Fruit fly (Drosophila melanogaster) whole organism, embryonic: ENCODE results near the gene CG3662.

Experiments used
- Asciz ChIP-seq: fragments of 200-800 bp; sonication (Bioruptor generic); optimal IDR thresholded peaks from 2 replicates; lab custom pipeline; 2017; ENCODE audit warnings: missing biosample characterization, mild to moderate bottlenecking, missing genetic modification characterization, missing genetic modification reagents
- CG11504 ChIP-seq: fragments of 200-800 bp; sonication (Bioruptor generic); optimal IDR thresholded peaks from 3 replicates; lab custom pipeline; 2019; ENCODE audit warnings: missing biosample characterization, mild to moderate bottlenecking, missing genetic modification characterization, moderate library complexity
- CG12391 ChIP-seq: fragments of 200-800 bp; sonication (Bioruptor generic); optimal IDR thresholded peaks from 3 replicates; lab custom pipeline; 2018; ENCODE audit warnings: missing biosample characterization, mild to moderate bottlenecking, missing genetic modification characterization, moderate library complexity
- CG13624 ChIP-seq: fragments of 200-800 bp; sonication (Bioruptor generic); optimal IDR thresholded peaks from 2 replicates; lab custom pipeline; 2016; ENCODE audit warnings: missing biosample characterization, missing genetic modification characterization
- CG13775 ChIP-seq: fragments of 200-800 bp; sonication (Bioruptor generic); optimal IDR thresholded peaks from 3 replicates; lab custom pipeline; 2017; ENCODE audit warnings: missing biosample characterization, mild to moderate bottlenecking, missing genetic modification characterization
- CG15073 ChIP-seq: fragments of 200-800 bp; sonication (Bioruptor generic); optimal IDR thresholded peaks from 2 replicates; lab custom pipeline; 2016; ENCODE audit warnings: missing biosample characterization, missing genetic modification characterization
- CG1602 ChIP-seq: fragments of 200-800 bp; sonication (Bioruptor generic); optimal IDR thresholded peaks from 3 replicates; lab custom pipeline; 2016; ENCODE audit warnings: missing biosample characterization, missing genetic modification characterization
- CG17361 ChIP-seq: fragments of 200-800 bp; sonication (Bioruptor generic); IDR thresholded peaks from 3 replicates; pipeline ENCODE4 v1.3.6; 2022; ENCODE audit warnings: missing biosample characterization, missing genetic modification characterization
- CG18011 ChIP-seq: fragments of 200-800 bp; sonication (Bioruptor generic); optimal IDR thresholded peaks from 2 replicates; lab custom pipeline; 2017; ENCODE audit warnings: missing biosample characterization, missing genetic modification characterization, mild to moderate bottlenecking, moderate library complexity, missing genotype
- CG1832 ChIP-seq: fragments of 200-800 bp; sonication (Bioruptor generic); optimal IDR thresholded peaks from 2 replicates; lab custom pipeline; 2017; ENCODE audit warnings: missing biosample characterization, mild to moderate bottlenecking, missing genetic modification characterization, inconsistent platforms
- CG2678 ChIP-seq: fragments of 200-800 bp; sonication (Bioruptor generic); optimal IDR thresholded peaks from 3 replicates; lab custom pipeline; 2019; ENCODE audit warnings: missing biosample characterization, mild to moderate bottlenecking, missing genetic modification characterization, moderate library complexity
- CG2875 ChIP-seq: fragments of 200-800 bp; sonication (Bioruptor generic); optimal IDR thresholded peaks from 2 replicates; lab custom pipeline; 2017; ENCODE audit warnings: missing biosample characterization, mild to moderate bottlenecking, missing genetic modification characterization, missing genetic modification reagents
- CG3065 ChIP-seq: fragments of 200-800 bp; sonication (Bioruptor generic); optimal IDR thresholded peaks from 2 replicates; lab custom pipeline; 2016; ENCODE audit warnings: missing biosample characterization, missing genetic modification characterization
- CG3847 ChIP-seq: fragments of 200-800 bp; sonication (Bioruptor generic); IDR thresholded peaks from 2 replicates; pipeline ENCODE4 v1.3.6; 2022; ENCODE audit warnings: missing biosample characterization, missing genetic modification characterization
- CG4854 ChIP-seq: fragments of 200-800 bp; sonication (Bioruptor generic); optimal IDR thresholded peaks from 2 replicates; lab custom pipeline; 2016; ENCODE audit warnings: missing biosample characterization, missing genetic modification characterization, inconsistent platforms
- CG6654 ChIP-seq: fragments of 200-800 bp; sonication (Bioruptor generic); optimal IDR thresholded peaks from 2 replicates; lab custom pipeline; 2017; ENCODE audit warnings: missing biosample characterization, mild to moderate bottlenecking, missing genetic modification characterization
- CG7556 ChIP-seq: fragments of 200-800 bp; sonication (Bioruptor generic); optimal IDR thresholded peaks from 2 replicates; lab custom pipeline; 2017; ENCODE audit warnings: missing biosample characterization, mild to moderate bottlenecking, missing genetic modification characterization
- CG9437 ChIP-seq: fragments of 200-800 bp; sonication (Bioruptor generic); optimal IDR thresholded peaks from 2 replicates; lab custom pipeline; 2018; ENCODE audit warnings: missing biosample characterization, mild to moderate bottlenecking, missing genetic modification characterization
- CG9932 ChIP-seq: fragments of 200-800 bp; sonication (Bioruptor generic); IDR thresholded peaks from 2 replicates; pipeline ENCODE4 v1.3.6; 2022; ENCODE audit warnings: missing biosample characterization, missing genetic modification characterization
- CoRest ChIP-seq: fragments of 200-800 bp; sonication (Bioruptor generic); optimal IDR thresholded peaks from 3 replicates; lab custom pipeline; 2018; ENCODE audit warnings: missing biosample characterization, mild to moderate bottlenecking, missing genetic modification characterization, moderate library complexity
- Eip74EF ChIP-seq, 2 experiments: fragments of 200-800 bp in 1 of 2; fragments of >200 bp in 1 of 2; sonication (Bioruptor generic) in 1 of 2; optimal IDR thresholded peaks; 2 replicates each; lab custom pipeline; 2017 to 2019; ENCODE audit warnings: missing biosample characterization in 2 of 2, missing genetic modification characterization in 2 of 2, mild to moderate bottlenecking in 1 of 2, moderate library complexity in 1 of 2
- Fer2 ChIP-seq: fragments of 200-800 bp; sonication (Bioruptor generic); optimal IDR thresholded peaks from 2 replicates; lab custom pipeline; 2018; ENCODE audit warnings: missing biosample characterization, mild to moderate bottlenecking, missing genetic modification characterization, moderate library complexity
- Hr78 ChIP-seq, 2 experiments: fragments of 200-800 bp in 1 of 2; fragments of >200 bp in 1 of 2; sonication (Bioruptor generic) in 1 of 2; optimal IDR thresholded peaks; 2 replicates each; lab custom pipeline; 2017 to 2019; ENCODE audit warnings: missing biosample characterization in 2 of 2, missing genetic modification characterization in 2 of 2, mild to moderate bottlenecking in 1 of 2, moderate library complexity in 1 of 2
- Lim3 ChIP-seq: fragments of 200-800 bp; sonication (Bioruptor generic); IDR thresholded peaks from 2 replicates; pipeline ENCODE4 v1.3.6; 2022; ENCODE audit warnings: missing biosample characterization, missing genetic modification characterization
- Meics ChIP-seq: fragments of 200-800 bp; sonication (Bioruptor generic); optimal IDR thresholded peaks from 2 replicates; lab custom pipeline; 2017; ENCODE audit warnings: missing biosample characterization, mild to moderate bottlenecking, missing genetic modification characterization
- Sry-β ChIP-seq: fragments of 200-800 bp; sonication (Bioruptor generic); optimal IDR thresholded peaks from 2 replicates; lab custom pipeline; 2018; ENCODE audit warnings: missing biosample characterization, mild to moderate bottlenecking, missing genetic modification characterization, moderate library complexity
- Ssrp ChIP-seq: fragments of 200-800 bp; sonication (Bioruptor generic); optimal IDR thresholded peaks from 2 replicates; lab custom pipeline; 2018; ENCODE audit warnings: missing biosample characterization, mild to moderate bottlenecking, missing genetic modification characterization, moderate library complexity
- Stat92E ChIP-seq, 3 experiments: fragments of >200 bp in 2 of 3; fragments of 200-800 bp in 1 of 3; sonication (Bioruptor generic) in 1 of 3; optimal IDR thresholded peaks; 2 replicates each; lab custom pipeline; 2017 to 2019; ENCODE audit warnings: missing biosample characterization in 3 of 3, missing genetic modification characterization in 3 of 3, mild to moderate bottlenecking in 1 of 3, moderate library complexity in 1 of 3
- ab ChIP-seq: fragments of 200-800 bp; sonication (Bioruptor generic); optimal IDR thresholded peaks from 2 replicates; lab custom pipeline; 2016; ENCODE audit warnings: missing biosample characterization, missing genetic modification characterization
- az2 ChIP-seq: fragments of 200-800 bp; sonication (Bioruptor generic); optimal IDR thresholded peaks from 3 replicates; lab custom pipeline; 2016; ENCODE audit warnings: missing biosample characterization, missing genetic modification characterization
- bowl ChIP-seq: fragments of 200-800 bp; sonication (Bioruptor generic); IDR thresholded peaks from 2 replicates; pipeline ENCODE4 v1.3.6; 2022; ENCODE audit warnings: missing biosample characterization, missing genetic modification characterization
- chinmo ChIP-seq: fragments of 200-800 bp; sonication (Bioruptor generic); IDR thresholded peaks from 4 replicates; pipeline ENCODE4 v1.3.6; 2022; ENCODE audit warnings: missing biosample characterization, missing genetic modification characterization; ENCODE audit not compliant: partially characterized antibody
- croc ChIP-seq: fragments of 200-800 bp; sonication (Bioruptor generic); conservative IDR thresholded peaks from 3 replicates; pipeline ENCODE4 v1.3.6; 2022; ENCODE audit warnings: missing biosample characterization, missing genetic modification characterization
- esg ChIP-seq: fragments of 200-800 bp; sonication (Bioruptor generic); conservative IDR thresholded peaks from 2 replicates; pipeline ENCODE4 v1.3.6; 2022; ENCODE audit warnings: missing biosample characterization, missing genetic modification characterization
- ewg ChIP-seq: fragments of 200-800 bp; sonication (Bioruptor generic); optimal IDR thresholded peaks from 3 replicates; lab custom pipeline; 2017; ENCODE audit warnings: mild to moderate bottlenecking, missing biosample characterization, missing genetic modification reagents, missing genetic modification characterization
- fd102C ChIP-seq: fragments of 200-800 bp; sonication (Bioruptor generic); optimal IDR thresholded peaks from 2 replicates; lab custom pipeline; 2018; ENCODE audit warnings: missing biosample characterization, mild to moderate bottlenecking, missing genetic modification characterization, moderate library complexity
- gcm2 ChIP-seq: fragments of 200-800 bp; sonication (Bioruptor generic); optimal IDR thresholded peaks from 2 replicates; lab custom pipeline; 2016; ENCODE audit warnings: missing biosample characterization, missing genetic modification characterization
- gem ChIP-seq: fragments of 200-800 bp; sonication (Bioruptor generic); optimal IDR thresholded peaks from 2 replicates; lab custom pipeline; 2019; ENCODE audit warnings: missing biosample characterization, mild to moderate bottlenecking, missing genetic modification characterization, moderate library complexity
- grau ChIP-seq: fragments of 200-800 bp; optimal IDR thresholded peaks from 3 replicates; lab custom pipeline; 2019; ENCODE audit warnings: missing biosample characterization, mild to moderate bottlenecking, missing genetic modification characterization, moderate library complexity
- ind ChIP-seq: fragments of 200-800 bp; sonication (Bioruptor generic); optimal IDR thresholded peaks from 3 replicates; lab custom pipeline; 2016; ENCODE audit warnings: missing biosample characterization, missing genetic modification characterization
- lilli ChIP-seq: fragments of 200-800 bp; sonication (Bioruptor generic); optimal IDR thresholded peaks from 3 replicates; lab custom pipeline; 2016; ENCODE audit warnings: missing biosample characterization, missing genetic modification characterization
- maf-S ChIP-seq: fragments of 200-800 bp; sonication (Bioruptor generic); optimal IDR thresholded peaks from 2 replicates; lab custom pipeline; 2016; ENCODE audit warnings: missing biosample characterization, missing genetic modification characterization
- nau ChIP-seq: fragments of 200-800 bp; sonication (Bioruptor generic); optimal IDR thresholded peaks from 3 replicates; lab custom pipeline; 2017; ENCODE audit warnings: missing biosample characterization, mild to moderate bottlenecking, missing genetic modification characterization, missing genetic modification reagents
- nmo ChIP-seq: fragments of 200-800 bp; sonication (Bioruptor generic); optimal IDR thresholded peaks from 2 replicates; lab custom pipeline; 2018; ENCODE audit warnings: missing biosample characterization, mild to moderate bottlenecking, missing genetic modification characterization, moderate library complexity
- odd ChIP-seq: fragments of 200-800 bp; sonication (Bioruptor generic); optimal IDR thresholded peaks from 2 replicates; lab custom pipeline; 2017; ENCODE audit warnings: missing biosample characterization, mild to moderate bottlenecking, missing genetic modification characterization
- org-1 ChIP-seq: fragments of 200-800 bp; sonication (Bioruptor generic); optimal IDR thresholded peaks from 2 replicates; lab custom pipeline; 2017; ENCODE audit warnings: missing biosample characterization, missing genetic modification characterization
- shn ChIP-seq: fragments of 200-800 bp; sonication (Bioruptor generic); optimal IDR thresholded peaks from 3 replicates; lab custom pipeline; 2016; ENCODE audit warnings: missing biosample characterization, missing genetic modification characterization
- unpg ChIP-seq: fragments of 200-800 bp; sonication (Bioruptor generic); optimal IDR thresholded peaks from 3 replicates; lab custom pipeline; 2018; ENCODE audit warnings: missing biosample characterization, mild to moderate bottlenecking, missing genetic modification characterization, moderate library complexity

The CG3662 gene

DNA sequence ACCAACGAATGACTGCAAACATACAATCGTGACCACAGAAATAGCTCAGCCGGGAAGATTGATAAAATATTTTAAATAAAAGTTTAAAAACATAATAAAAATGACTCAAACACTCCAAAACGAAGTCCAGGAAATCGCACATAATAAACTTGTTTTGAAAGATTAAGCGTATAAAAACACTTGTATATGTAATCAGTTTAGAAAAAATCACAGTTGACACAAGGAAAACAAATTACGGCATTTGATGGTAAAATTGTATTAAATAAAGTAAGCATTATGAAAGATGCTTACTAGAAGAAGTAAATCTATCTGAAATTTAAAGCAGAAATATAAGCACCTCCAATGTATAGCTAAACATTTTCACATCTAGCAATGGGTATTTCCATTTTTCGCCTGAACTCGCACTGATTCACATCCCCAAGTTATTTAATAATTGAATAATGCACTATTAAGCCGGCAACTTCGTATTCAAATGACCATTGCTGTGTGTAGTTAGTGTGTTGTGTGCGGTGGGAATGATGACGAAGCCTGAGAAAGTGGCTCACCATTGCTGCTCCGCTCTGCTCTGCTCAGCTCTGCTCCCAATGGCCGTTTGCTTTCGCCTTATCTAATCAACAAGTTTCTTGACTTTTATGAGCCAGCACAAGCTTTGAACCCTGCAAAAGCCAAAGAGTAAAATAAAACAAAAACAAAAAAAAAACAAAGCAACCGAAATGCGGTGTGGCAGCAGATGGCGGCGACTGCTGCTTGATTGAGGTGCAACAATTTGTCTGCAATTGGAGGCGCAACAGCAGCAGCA lies 26.3 kb downstream of the CG3662 start:
- TF ChIP-seq CG12391 (tag; lab: Kevin White, UChicago) = no peak
- no peak for TF ChIP-seq org-1 (GFP tag; lab: Kevin White, UChicago)
- peak; percentile 36 for TF ChIP-seq CG2678
- TF ChIP-seq lilli (GFP tag; lab: Kevin White, UChicago) = peak; percentile 2
- TF ChIP-seq Asciz (GFP tag; lab: Kevin White, UChicago) = no peak
- TF ChIP-seq CG11504 (tag; lab: Kevin White, UChicago) = peak; percentile 55
- TF ChIP-seq chinmo (GFP tag; lab: Robert Waterston, UW) = 0 out of 4 replicates have a peak, but pooled peaks have one; percentile 10
- TF ChIP-seq ewg (GFP tag; lab: Kevin White, UChicago) = no peak
- no peak for TF ChIP-seq ab (GFP tag; lab: Kevin White, UChicago)
- peak; percentile 68; the same call in 2 of the 3 replicates for TF ChIP-seq CG17361 (GFP tag; lab: Robert Waterston, UW)
- TF ChIP-seq CG13624 (GFP tag; lab: Kevin White, UChicago) = no peak
- no peak for TF ChIP-seq Fer2 (tag; lab: Kevin White, UChicago)
- TF ChIP-seq ind (GFP tag; lab: Kevin White, UChicago) = peak; percentile 8
- no peak for TF ChIP-seq CG9932 (GFP tag; lab: Robert Waterston, UW)
- no peak for TF ChIP-seq CG1832 (GFP tag; lab: Kevin White, UChicago)
- peak in 1 of 2 experiments; percentile 25 for TF ChIP-seq Eip74EF (GFP tag; optimal IDR thresholded peaks at IDR 0.05; lab: Kevin White, UChicago)
- no peak for TF ChIP-seq az2
- TF ChIP-seq gcm2 = no peak
- no peak for TF ChIP-seq CG1602 (GFP tag; lab: Kevin White, UChicago)
- TF ChIP-seq CG3847 (GFP tag; lab: Robert Waterston, UW) = no peak
- TF ChIP-seq CG9437 (GFP tag; lab: Kevin White, UChicago) = peak; percentile 32
- TF ChIP-seq grau (tag; lab: Kevin White, UChicago) = peak; percentile 10
- TF ChIP-seq croc = no peak
- TF ChIP-seq Ssrp = peak; percentile 20
- TF ChIP-seq bowl = no peak
- no peak for TF ChIP-seq Sry-β
- TF ChIP-seq shn (GFP tag; lab: Kevin White, UChicago) = no peak
- no peak for TF ChIP-seq odd (GFP tag; lab: Kevin White, UChicago)
- TF ChIP-seq Lim3 (GFP tag; lab: Robert Waterston, UW) = no peak
- peak; percentile 41 for TF ChIP-seq gem (tag; lab: Kevin White, UChicago)
- TF ChIP-seq unpg = no peak
- peak; percentile 38 for TF ChIP-seq nmo (GFP tag; lab: Kevin White, UChicago)
- no peak for TF ChIP-seq CG3065 (GFP tag; lab: Kevin White, UChicago)
- TF ChIP-seq Meics (GFP tag; lab: Kevin White, UChicago) = peak; percentile 21
- peak; percentile 13 for TF ChIP-seq CoRest
- TF ChIP-seq nau (GFP tag; lab: Kevin White, UChicago) = no peak
- TF ChIP-seq CG6654 = peak; percentile 1
- no peak for TF ChIP-seq CG13775 (GFP tag; lab: Kevin White, UChicago)
- TF ChIP-seq CG15073 = no peak
- no peak for TF ChIP-seq CG2875 (GFP tag; lab: Kevin White, UChicago)
- TF ChIP-seq Stat92E (GFP tag; optimal IDR thresholded peaks at IDR 0.05; lab: Kevin White, UChicago) = no peak
- TF ChIP-seq CG18011 = no peak
- TF ChIP-seq CG4854 (GFP tag; lab: Kevin White, UChicago) = no peak
- TF ChIP-seq CG7556 (GFP tag; lab: Kevin White, UChicago) = peak; percentile 37
- TF ChIP-seq maf-S (GFP tag; lab: Kevin White, UChicago) = no peak
- TF ChIP-seq Hr78 (GFP tag; optimal IDR thresholded peaks at IDR 0.05; lab: Kevin White, UChicago) = peak in 1 of 2 experiments; percentile 75
- TF ChIP-seq esg (GFP tag; lab: Robert Waterston, UW) = no peak
- TF ChIP-seq fd102C = no peak
